Worm (Caenorhabditis elegans): ENCODE measurements around the gene sav-1.

The sav-1 gene

ce11 chrX:2276000-2276399, 11.0 kb downstream of the sav-1 start:
- TF ChIP-seq nhr-21 (tag; optimal IDR thresholded peaks at IDR 0.05): no peak
- TF ChIP-seq ama-1 (optimal IDR thresholded peaks at IDR 0.05): no peak
- no peak for TF ChIP-seq nhr-23 (tag; optimal IDR thresholded peaks at IDR 0.05)
- no peak for TF ChIP-seq lin-13 (GFP tag; optimal IDR thresholded peaks at IDR 0.05)
- no peak for TF ChIP-seq peb-1 (tag; optimal IDR thresholded peaks at IDR 0.05)
- no peak for TF ChIP-seq mbf-1 (tag; optimal IDR thresholded peaks at IDR 0.05)
- TF ChIP-seq ZK546.5 (tag; optimal IDR thresholded peaks at IDR 0.05): no peak
- TF ChIP-seq aly-2 (tag; optimal IDR thresholded peaks at IDR 0.05): no peak
- no peak for TF ChIP-seq egl-27 (tag; optimal IDR thresholded peaks at IDR 0.05)
- TF ChIP-seq nhr-129 (tag; optimal IDR thresholded peaks at IDR 0.05): no peak

- TF ChIP-seq sem-4 (tag; optimal IDR thresholded peaks at IDR 0.05) (no peak), nhr-21 (tag; optimal IDR thresholded peaks at IDR 0.05) (no peak), mdl-1 (tag; optimal IDR thresholded peaks at IDR 0.05) (no peak), egl-27 (tag; optimal IDR thresholded peaks at IDR 0.05) (no peak), ZK546.5 (tag; optimal IDR thresholded peaks at IDR 0.05) (no peak), ztf-4 (tag; optimal IDR thresholded peaks at IDR 0.05) (no peak), fos-1 (tag; optimal IDR thresholded peaks at IDR 0.05) (no peak), lin-11 (tag; optimal IDR thresholded peaks at IDR 0.05) (no peak), ztf-11 (tag; optimal IDR thresholded peaks at IDR 0.05) (no peak), lin-13 (GFP tag; optimal IDR thresholded peaks at IDR 0.05) (no peak), nhr-129 (tag; optimal IDR thresholded peaks at IDR 0.05) (no peak), nhr-237 (tag; optimal IDR thresholded peaks at IDR 0.05) (no peak), nhr-23 (tag; optimal IDR thresholded peaks at IDR 0.05) (no peak), snpc-4 (tag; optimal IDR thresholded peaks at IDR 0.05) (no peak), nhr-10 (tag; optimal IDR thresholded peaks at IDR 0.05) (no peak), nhr-11 (tag; optimal IDR thresholded peaks at IDR 0.05) (no peak), blmp-1 (tag; optimal IDR thresholded peaks at IDR 0.05; ENCODE audit: insufficient read depth) (no peak), R02D3.7 (tag; optimal IDR thresholded peaks at IDR 0.05) (no peak)
Observed at ce11 chrX:2274237-2274636, 12.8 kb downstream of the sav-1 start, which contains the start of gene AH9.4. AH9.4 (minus strand) TSS chrX:2274337.

- TF ChIP-seq peb-1 (tag; optimal IDR thresholded peaks at IDR 0.05) (no peak), sma-9 (GFP tag; optimal IDR thresholded peaks at IDR 0.05) (peak; percentile 29), sma-9 (tag; optimal IDR thresholded peaks at IDR 0.05) (no peak), elt-1 (tag; optimal IDR thresholded peaks at IDR 0.05) (no peak), unc-55 (GFP tag; optimal IDR thresholded peaks at IDR 0.05) (no peak), fos-1 (tag; optimal IDR thresholded peaks at IDR 0.05) (no peak), unc-62 (GFP tag; optimal IDR thresholded peaks at IDR 0.05) (no peak), unc-39 (tag; optimal IDR thresholded peaks at IDR 0.05) (no peak)
Observed at ce11 chrX:2271429-2271828, 15.6 kb downstream of the sav-1 start.

ce11 chrX:2267956-2268355, 19.0 kb downstream of the sav-1 start, which contains the start of gene AH9.6:
AH9.6 (minus strand) TSS chrX:2268138.
- TF ChIP-seq unc-55 (GFP tag; optimal IDR thresholded peaks at IDR 0.05): peak; percentile 5
- TF ChIP-seq peb-1 (tag; optimal IDR thresholded peaks at IDR 0.05): no peak

- TF ChIP-seq nhr-10 (tag; optimal IDR thresholded peaks at IDR 0.05): no peak
Observed at ce11 chrX:2266777-2267176, 20.2 kb downstream of the sav-1 start.

- TF ChIP-seq elt-3 (tag; optimal IDR thresholded peaks at IDR 0.05) (no peak), unc-55 (GFP tag; optimal IDR thresholded peaks at IDR 0.05) (peak; percentile 36), ztf-1 (GFP tag; conservative IDR thresholded peaks at IDR 0.05) (no peak), nhr-23 (tag; optimal IDR thresholded peaks at IDR 0.05) (no peak), mab-5 (tag; optimal IDR thresholded peaks at IDR 0.05) (peak; percentile 43)
Observed at ce11 chrX:2266366-2266765, 20.6 kb downstream of the sav-1 start.

ce11 chrX:2265069-2265468, 21.9 kb downstream of the sav-1 start:
- TF ChIP-seq nhr-25 (tag; optimal IDR thresholded peaks at IDR 0.05): no peak
- peak in 1 of 2 experiments; percentile 7 for TF ChIP-seq mdl-1 (tag; optimal IDR thresholded peaks at IDR 0.05)
- TF ChIP-seq nhr-21 (tag; optimal IDR thresholded peaks at IDR 0.05): no peak
